Fruit fly (Drosophila melanogaster): ENCODE measurements around the gene CG15034.

The CG15034 gene

DNA sequence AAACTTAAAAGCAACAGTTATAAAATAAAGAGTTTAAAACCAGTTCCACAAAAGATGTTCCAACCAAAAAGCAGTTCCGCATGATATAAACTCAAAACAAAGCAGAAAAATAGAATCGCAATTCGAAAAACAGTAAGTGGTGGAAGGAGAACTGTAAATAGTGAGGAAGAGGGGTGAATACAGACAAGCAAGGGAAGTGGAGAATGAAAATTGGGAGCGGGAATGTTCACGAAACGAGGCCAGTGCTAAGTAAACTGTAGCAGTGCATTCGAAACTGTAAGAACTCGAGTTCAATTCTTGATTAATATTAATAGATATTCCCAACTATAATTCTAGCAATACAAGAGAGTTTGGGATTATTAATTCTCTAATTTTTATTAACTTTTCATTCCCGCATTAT is 9.3 kb downstream of the CG15034 start:
- TF ChIP-seq CG12605 (GFP tag; IDR thresholded peaks at IDR 0.05), result no peak
- no peak for TF ChIP-seq CG9948 (tag; optimal IDR thresholded peaks at IDR 0.05)
- TF ChIP-seq CG8159 (tag; optimal IDR thresholded peaks at IDR 0.05), result no peak
- no peak for TF ChIP-seq Snoo (tag; optimal IDR thresholded peaks at IDR 0.05)
- TF ChIP-seq D1 (tag; optimal IDR thresholded peaks at IDR 0.05), result no peak
- TF ChIP-seq CG17806 (tag; optimal IDR thresholded peaks at IDR 0.05), result no peak
- TF ChIP-seq fd96Ca (GFP tag; IDR thresholded peaks at IDR 0.05), result no peak
- TF ChIP-seq Pif1B (GFP tag; optimal IDR thresholded peaks at IDR 0.05), result no peak
- TF ChIP-seq CG13204 (GFP tag; optimal IDR thresholded peaks at IDR 0.05), result no peak
- no peak for TF ChIP-seq Ets98B (GFP tag; IDR thresholded peaks at IDR 0.05)
- no peak for TF ChIP-seq CG34367 (tag; optimal IDR thresholded peaks at IDR 0.05)
- no peak for TF ChIP-seq Pif1A (GFP tag; optimal IDR thresholded peaks at IDR 0.05)
- no peak for TF ChIP-seq EcR (GFP tag; optimal IDR thresholded peaks at IDR 0.05)
- no peak for TF ChIP-seq CG4496 (GFP tag; IDR thresholded peaks at IDR 0.05)
- no peak for TF ChIP-seq rn (GFP tag; IDR thresholded peaks at IDR 0.05)
- no peak for TF ChIP-seq CG8301 (tag; optimal IDR thresholded peaks at IDR 0.05)
- no peak for TF ChIP-seq CG32121 (GFP tag; IDR thresholded peaks at IDR 0.05)
- no peak for TF ChIP-seq CG15710 (tag; optimal IDR thresholded peaks at IDR 0.05)
- TF ChIP-seq gl (tag; optimal IDR thresholded peaks at IDR 0.05), result no peak
- no peak for TF ChIP-seq CG10348 (GFP tag; IDR thresholded peaks at IDR 0.05)

DNA sequence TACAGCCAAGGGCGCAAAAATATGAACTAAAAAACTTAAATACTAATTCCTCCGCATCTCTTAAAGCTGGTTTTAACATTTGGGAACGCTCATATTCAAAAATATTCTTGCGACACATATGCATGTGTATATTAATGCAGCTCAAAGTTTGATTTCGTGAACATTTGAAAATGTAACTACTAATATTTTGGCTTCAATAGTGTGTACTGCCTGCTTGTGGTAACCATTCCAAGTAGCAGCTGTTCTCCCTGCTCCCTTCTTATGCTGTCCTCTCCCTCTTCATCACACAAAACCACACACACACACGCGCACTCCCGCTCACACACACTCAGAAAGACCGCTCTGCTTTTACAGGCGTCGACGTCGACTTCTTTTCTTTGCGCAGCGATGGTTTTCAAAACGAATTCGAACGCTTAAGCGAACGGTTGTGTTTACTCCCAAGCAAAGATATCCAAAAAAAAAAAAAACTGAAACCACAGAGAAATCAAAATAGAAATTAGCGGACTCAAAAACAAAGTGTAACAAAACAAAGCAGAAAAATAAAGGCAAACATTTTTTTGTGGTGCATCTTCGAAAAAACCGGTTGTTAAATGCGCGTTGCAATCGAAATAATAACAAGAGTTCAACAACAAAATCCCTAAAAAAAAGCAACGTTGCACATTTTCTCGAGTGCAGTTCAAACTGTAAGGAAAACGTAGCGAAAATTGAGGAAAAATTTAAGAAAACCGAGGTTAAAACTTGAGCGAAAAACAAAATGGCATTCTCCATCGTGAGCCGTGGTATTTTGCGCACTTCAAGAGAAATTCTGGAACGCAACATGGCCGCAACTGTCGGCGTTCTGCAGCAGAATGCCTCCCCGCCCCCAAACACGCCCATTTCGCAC is 10.1 kb downstream of the CG15034 start, which contains the start of gene CBP:
TSS of gene CBP (plus strand) at position 391 of the 883 bp plus-strand sequence.
- TF ChIP-seq CG9948 (tag; optimal IDR thresholded peaks at IDR 0.05), result peak; percentile 97
- TF ChIP-seq CG15710 (tag; optimal IDR thresholded peaks at IDR 0.05), result peak; percentile 96
- TF ChIP-seq CG8301 (tag; optimal IDR thresholded peaks at IDR 0.05), result peak; percentile 97
- peak; percentile 97 for TF ChIP-seq CG34367 (tag; optimal IDR thresholded peaks at IDR 0.05)
- TF ChIP-seq fd96Ca (GFP tag; IDR thresholded peaks at IDR 0.05), result peak; percentile 96
- peak; percentile 97 for TF ChIP-seq CG8159 (tag; optimal IDR thresholded peaks at IDR 0.05)
- peak; percentile 91 for TF ChIP-seq Ets98B (GFP tag; IDR thresholded peaks at IDR 0.05)
- peak; percentile 80 for TF ChIP-seq rn (GFP tag; IDR thresholded peaks at IDR 0.05)
- peak; percentile 92 for TF ChIP-seq CG32121 (GFP tag; IDR thresholded peaks at IDR 0.05)
- TF ChIP-seq CG4496 (GFP tag; IDR thresholded peaks at IDR 0.05), result peak; percentile 96
- TF ChIP-seq Pif1B (GFP tag; optimal IDR thresholded peaks at IDR 0.05), result peak; percentile 96
- TF ChIP-seq CG10348 (GFP tag; IDR thresholded peaks at IDR 0.05), result peak; percentile 76
- TF ChIP-seq gl (tag; optimal IDR thresholded peaks at IDR 0.05), result peak; percentile 95
- TF ChIP-seq CG17806 (tag; optimal IDR thresholded peaks at IDR 0.05), result peak; percentile 96
- TF ChIP-seq Pif1A (GFP tag; optimal IDR thresholded peaks at IDR 0.05), result peak; percentile 97
- peak; percentile 94 for TF ChIP-seq Snoo (tag; optimal IDR thresholded peaks at IDR 0.05)
- TF ChIP-seq CG13204 (GFP tag; optimal IDR thresholded peaks at IDR 0.05), result peak; percentile 98
- peak; percentile 76 for TF ChIP-seq D1 (tag; optimal IDR thresholded peaks at IDR 0.05)
- peak; percentile 97 for TF ChIP-seq CG14655 (GFP tag; optimal IDR thresholded peaks at IDR 0.05)
- TF ChIP-seq CG12605 (GFP tag; IDR thresholded peaks at IDR 0.05), result peak; percentile 92
- TF ChIP-seq EcR (GFP tag; optimal IDR thresholded peaks at IDR 0.05), result peak; percentile 69

DNA sequence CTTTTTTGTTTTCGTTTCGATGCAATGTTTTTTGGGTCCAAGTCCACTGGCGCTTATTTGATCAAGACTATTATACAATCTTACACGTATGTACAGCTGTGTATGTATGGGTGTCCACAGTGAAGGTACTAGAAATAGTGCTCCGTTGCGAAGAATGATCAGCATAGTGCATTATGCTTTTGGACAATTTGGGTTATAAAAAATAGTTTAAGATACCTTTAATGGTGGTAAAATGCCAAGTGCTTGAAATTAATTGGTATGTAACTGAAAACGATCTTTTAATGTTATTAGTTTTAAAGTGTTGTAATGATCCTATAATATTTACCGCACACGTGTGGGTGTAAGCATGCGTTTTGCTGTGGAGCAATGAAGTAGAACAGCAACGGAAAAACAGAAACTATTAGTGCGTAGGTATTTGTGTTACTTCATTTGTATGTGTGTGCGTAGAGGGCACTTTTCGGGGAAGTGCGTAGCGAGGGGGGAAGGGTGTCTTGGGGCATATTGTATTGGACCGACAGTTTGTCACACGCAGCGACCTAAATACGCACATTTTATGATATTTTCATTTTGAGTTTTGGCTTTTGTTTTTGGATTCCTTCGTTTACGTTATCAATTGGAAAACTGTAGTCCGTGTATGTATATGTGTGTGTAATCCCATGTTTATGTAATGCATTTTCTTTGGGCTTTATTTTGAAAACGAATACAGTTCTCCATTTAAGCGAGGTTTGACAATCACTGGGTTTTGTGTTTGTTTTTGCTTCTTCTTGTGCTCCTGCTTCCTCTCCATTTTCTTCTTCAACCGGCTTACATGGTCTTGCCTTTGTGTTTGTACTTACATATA is 11.0 kb downstream of the CG15034 start:
- TF ChIP-seq EcR (GFP tag; optimal IDR thresholded peaks at IDR 0.05), result no peak
- peak; percentile 62 for TF ChIP-seq CG34367 (tag; optimal IDR thresholded peaks at IDR 0.05)
- peak; percentile 41 for TF ChIP-seq Pif1B (GFP tag; optimal IDR thresholded peaks at IDR 0.05)
- peak; percentile 9 for TF ChIP-seq D1 (tag; optimal IDR thresholded peaks at IDR 0.05)
- TF ChIP-seq CG8159 (tag; optimal IDR thresholded peaks at IDR 0.05), result peak; percentile 79
- peak; percentile 27 for TF ChIP-seq Snoo (tag; optimal IDR thresholded peaks at IDR 0.05)
- TF ChIP-seq CG8301 (tag; optimal IDR thresholded peaks at IDR 0.05), result peak; percentile 87
- TF ChIP-seq rn (GFP tag; IDR thresholded peaks at IDR 0.05), result 0 out of 2 replicates have a peak, but pooled peaks have one; percentile 13
- peak; percentile 71; the same call in 2 of the 3 replicates for TF ChIP-seq fd96Ca (GFP tag; IDR thresholded peaks at IDR 0.05)
- TF ChIP-seq CG14655 (GFP tag; optimal IDR thresholded peaks at IDR 0.05), result peak; percentile 87
- TF ChIP-seq CG12605 (GFP tag; IDR thresholded peaks at IDR 0.05), result 0 out of 2 replicates have a peak, but pooled peaks have one; percentile 16
- TF ChIP-seq CG15710 (tag; optimal IDR thresholded peaks at IDR 0.05), result peak; percentile 75
- peak; percentile 47; the same call in 1 of the 2 replicates for TF ChIP-seq CG10348 (GFP tag; IDR thresholded peaks at IDR 0.05)
- TF ChIP-seq Ets98B (GFP tag; IDR thresholded peaks at IDR 0.05), result peak; percentile 60
- TF ChIP-seq CG9948 (tag; optimal IDR thresholded peaks at IDR 0.05), result peak; percentile 78
- TF ChIP-seq CG17806 (tag; optimal IDR thresholded peaks at IDR 0.05), result peak; percentile 71
- TF ChIP-seq CG4496 (GFP tag; IDR thresholded peaks at IDR 0.05), result peak; percentile 83
- TF ChIP-seq CG32121 (GFP tag; IDR thresholded peaks at IDR 0.05), result peak; percentile 77
- TF ChIP-seq gl (tag; optimal IDR thresholded peaks at IDR 0.05), result peak; percentile 2
- peak; percentile 53 for TF ChIP-seq Pif1A (GFP tag; optimal IDR thresholded peaks at IDR 0.05)
- no peak for TF ChIP-seq CG13204 (GFP tag; optimal IDR thresholded peaks at IDR 0.05)

DNA sequence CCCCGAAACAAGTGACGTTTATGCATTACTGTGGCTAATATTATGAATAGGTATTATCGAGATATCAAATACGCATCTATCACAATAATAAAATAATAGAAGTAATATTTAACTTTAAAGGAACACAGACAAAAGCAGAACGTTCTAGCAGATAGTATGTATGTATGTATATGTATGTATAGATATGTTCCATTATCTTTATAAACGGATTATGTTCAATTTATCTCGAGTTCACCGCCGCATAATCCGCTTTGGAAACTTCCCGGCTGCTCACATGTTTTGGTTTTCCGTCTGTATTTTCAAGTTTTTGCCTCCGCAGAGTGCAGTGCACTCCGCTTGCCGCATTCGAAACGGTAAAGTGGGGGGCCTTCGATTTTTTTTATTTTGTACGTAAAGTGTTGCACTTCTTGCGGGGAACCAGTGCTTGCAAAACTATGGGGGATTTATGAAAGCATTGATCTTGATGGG is 11.7 kb downstream of the CG15034 start:
- peak; percentile 64 for TF ChIP-seq CG14655 (GFP tag; optimal IDR thresholded peaks at IDR 0.05)
- TF ChIP-seq CG17806 (tag; optimal IDR thresholded peaks at IDR 0.05), result peak; percentile 72
- peak; percentile 37 for TF ChIP-seq gl (tag; optimal IDR thresholded peaks at IDR 0.05)
- TF ChIP-seq EcR (GFP tag; optimal IDR thresholded peaks at IDR 0.05), result peak; percentile 95
- peak; percentile 74 for TF ChIP-seq CG8301 (tag; optimal IDR thresholded peaks at IDR 0.05)
- TF ChIP-seq CG8159 (tag; optimal IDR thresholded peaks at IDR 0.05), result peak; percentile 73
- TF ChIP-seq Pif1A (GFP tag; optimal IDR thresholded peaks at IDR 0.05), result peak; percentile 84
- TF ChIP-seq CG9948 (tag; optimal IDR thresholded peaks at IDR 0.05), result peak; percentile 62
- TF ChIP-seq Pif1B (GFP tag; optimal IDR thresholded peaks at IDR 0.05), result peak; percentile 59
- no peak for TF ChIP-seq CG12605 (GFP tag; IDR thresholded peaks at IDR 0.05)
- TF ChIP-seq D1 (tag; optimal IDR thresholded peaks at IDR 0.05), result no peak
- TF ChIP-seq CG15710 (tag; optimal IDR thresholded peaks at IDR 0.05), result peak; percentile 80
- no peak for TF ChIP-seq CG10348 (GFP tag; IDR thresholded peaks at IDR 0.05)
- peak; percentile 73 for TF ChIP-seq CG34367 (tag; optimal IDR thresholded peaks at IDR 0.05)
- TF ChIP-seq Snoo (tag; optimal IDR thresholded peaks at IDR 0.05), result peak; percentile 82
- no peak for TF ChIP-seq rn (GFP tag; IDR thresholded peaks at IDR 0.05)
- TF ChIP-seq fd96Ca (GFP tag; IDR thresholded peaks at IDR 0.05), result no peak
- no peak; the same call in 1 of the 2 replicates for TF ChIP-seq CG32121 (GFP tag; IDR thresholded peaks at IDR 0.05)
- peak; percentile 42 for TF ChIP-seq CG13204 (GFP tag; optimal IDR thresholded peaks at IDR 0.05)
- peak; percentile 35 for TF ChIP-seq Ets98B (GFP tag; IDR thresholded peaks at IDR 0.05)
- TF ChIP-seq CG4496 (GFP tag; IDR thresholded peaks at IDR 0.05), result peak; percentile 68; the same call in 1 of the 3 replicates
